Worm (Caenorhabditis elegans): ENCODE results near the gene algn-1.

DNA sequence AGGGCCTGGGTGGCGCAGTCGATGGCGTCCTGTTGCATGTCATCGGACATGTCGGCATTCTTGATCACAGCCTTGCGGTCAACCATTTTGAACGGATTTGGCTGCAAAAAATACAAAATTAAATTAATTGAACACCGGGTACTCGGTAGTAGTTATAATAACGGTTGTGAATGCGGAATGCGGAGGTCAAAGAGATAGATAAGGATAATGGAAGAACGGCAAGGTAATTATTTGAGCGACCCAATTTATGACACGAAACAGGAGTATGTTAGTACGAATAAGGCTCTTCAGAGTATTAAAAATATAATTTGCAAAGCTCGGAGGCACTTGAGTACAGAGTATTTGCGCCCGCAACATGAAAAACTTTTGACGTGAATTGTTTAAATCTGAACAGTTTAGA lies 3.8 kb downstream of the algn-1 start, which contains the start of gene dlc-1:
- TF ChIP-seq nhr-12 (tag; optimal IDR thresholded peaks at IDR 0.05) (no peak), ceh-90 (tag; optimal IDR thresholded peaks at IDR 0.05) (no peak), mep-1 (tag; optimal IDR thresholded peaks at IDR 0.05) (no peak), ces-1 (GFP tag; optimal IDR thresholded peaks at IDR 0.05) (no peak), nhr-237 (tag; optimal IDR thresholded peaks at IDR 0.05) (no peak), dsc-1 (tag; optimal IDR thresholded peaks at IDR 0.05) (no peak), lin-15B (tag; optimal IDR thresholded peaks at IDR 0.05) (no peak), elt-3 (tag; optimal IDR thresholded peaks at IDR 0.05) (no peak), rnt-1 (tag; optimal IDR thresholded peaks at IDR 0.05) (no peak)

Measured in whole organism, L1 larva.